Fruit fly (Drosophila melanogaster) whole organism: ENCODE measurements around the gene Moca-cyp.

Source experiments
- CG8478 ChIP-seq: fragments of >200 bp; optimal IDR thresholded peaks from 2 replicates; lab custom pipeline; 2018; ENCODE audit warnings: inconsistent platforms
- Dll ChIP-seq: fragments of >200 bp; optimal IDR thresholded peaks from 2 replicates; lab custom pipeline; 2017
- EcR ChIP-seq, 2 experiments: fragments of >200 bp; optimal IDR thresholded peaks; 2 replicates each; lab custom pipeline; 2017; ENCODE audit warnings: missing biosample characterization in 2 of 2, missing genetic modification characterization in 2 of 2, missing genetic modification reagents in 2 of 2
- pan ChIP-seq: fragments of >200 bp; optimal IDR thresholded peaks from 2 replicates; lab custom pipeline; 2017
- psq ChIP-seq: fragments of >200 bp; optimal IDR thresholded peaks from 2 replicates; lab custom pipeline; 2017
- usp ChIP-seq: fragments of >200 bp; optimal IDR thresholded peaks from 2 replicates; lab custom pipeline; 2017; ENCODE audit warnings: missing biosample characterization, missing genetic modification characterization, mixed read lengths

- TF ChIP-seq CG8478 (lab: Kevin White, UChicago) = no peak
- no peak for TF ChIP-seq usp (GFP tag; lab: Kevin White, UChicago)
- no peak for TF ChIP-seq Dll (lab: Kevin White, UChicago)
- no peak for TF ChIP-seq pan (lab: Kevin White, UChicago)
- no peak for TF ChIP-seq psq (lab: Kevin White, UChicago)
- no peak for TF ChIP-seq EcR (GFP tag; optimal IDR thresholded peaks at IDR 0.05; lab: Kevin White, UChicago)
Measured at dm6 chr3R:28340606-28340999, 469 bp downstream of the Moca-cyp start.
